Fruit fly (Drosophila melanogaster): ENCODE results near the gene CG15721.
A peak's percentile ranks its signal among the peaks of the same experiment; 100 is the strongest.

Gene CG15721

dm6 chrX:12984224-12984623 lies 13.7 kb downstream of the CG15721 start, which contains the start of gene CG32643:
TSS of gene CG32643 (plus strand) at chrX:12984524.
- TF ChIP-seq Myb (GFP tag; optimal IDR thresholded peaks at IDR 0.05), result no peak
- no peak for TF ChIP-seq gsb-n (tag; optimal IDR thresholded peaks at IDR 0.05)
- no peak for TF ChIP-seq CG12744 (GFP tag; optimal IDR thresholded peaks at IDR 0.05)
- TF ChIP-seq disco-r (GFP tag; optimal IDR thresholded peaks at IDR 0.05), result no peak
- TF ChIP-seq Chrac-16 (GFP tag; optimal IDR thresholded peaks at IDR 0.05), result no peak
- no peak for TF ChIP-seq CG31441 (GFP tag; IDR thresholded peaks at IDR 0.05)
- TF ChIP-seq CG3065 (GFP tag; optimal IDR thresholded peaks at IDR 0.05), result no peak
- TF ChIP-seq CG12659 (GFP tag; optimal IDR thresholded peaks at IDR 0.05), result no peak
- no peak for TF ChIP-seq YL-1 (GFP tag; optimal IDR thresholded peaks at IDR 0.05)
- no peak for TF ChIP-seq CG2875 (GFP tag; optimal IDR thresholded peaks at IDR 0.05)
- TF ChIP-seq E2f1 (GFP tag; IDR thresholded peaks at IDR 0.05), result no peak
- TF ChIP-seq Dll (GFP tag; IDR thresholded peaks at IDR 0.05; ENCODE audit: partially characterized antibody), result no peak
- TF ChIP-seq onecut (GFP tag; IDR thresholded peaks at IDR 0.05), result no peak
- TF ChIP-seq pita (GFP tag; optimal IDR thresholded peaks at IDR 0.05), result no peak
- no peak for TF ChIP-seq al (GFP tag; IDR thresholded peaks at IDR 0.05)
- no peak for TF ChIP-seq CG1529 (GFP tag; optimal IDR thresholded peaks at IDR 0.05)

dm6 chrX:12986948-12987450 lies 16.5 kb downstream of the CG15721 start:
- TF ChIP-seq ewg (GFP tag; optimal IDR thresholded peaks at IDR 0.05) (peak; percentile 3), Dip2 (GFP tag; IDR thresholded peaks at IDR 0.05) (no peak), psq (GFP tag; optimal IDR thresholded peaks at IDR 0.05) (no peak), Nf-YA (GFP tag; IDR thresholded peaks at IDR 0.05) (no peak), scrt (GFP tag; optimal IDR thresholded peaks at IDR 0.05) (peak; percentile 92), caup (GFP tag; optimal IDR thresholded peaks at IDR 0.05; ENCODE audit: severe bottlenecking) (no peak), CG34422 (GFP tag; IDR thresholded peaks at IDR 0.05) (no peak), Nf-YC (tag; optimal IDR thresholded peaks at IDR 0.05) (peak; percentile 95), CG12219 (GFP tag; optimal IDR thresholded peaks at IDR 0.05) (no peak), hth (optimal IDR thresholded peaks at IDR 0.05) (no peak), toy (GFP tag; IDR thresholded peaks at IDR 0.05) (no peak), zf30C (GFP tag; optimal IDR thresholded peaks at IDR 0.05) (no peak), CG11560 (tag; IDR thresholded peaks at IDR 0.05) (no peak), nerfin-2 (GFP tag; IDR thresholded peaks at IDR 0.05; ENCODE audit: partially characterized antibody) (no peak), HLH54F (GFP tag; optimal IDR thresholded peaks at IDR 0.05) (no peak), CG3726 (GFP tag; IDR thresholded peaks at IDR 0.05) (no peak), HLH4C (GFP tag; IDR thresholded peaks at IDR 0.05; ENCODE audit: partially characterized antibody) (no peak), Deaf1 (tag; optimal IDR thresholded peaks at IDR 0.05) (peak; percentile 54), shn (GFP tag; optimal IDR thresholded peaks at IDR 0.05) (no peak), Nf-YB (GFP tag; optimal IDR thresholded peaks at IDR 0.05) (peak; percentile 88), CG1832 (GFP tag; optimal IDR thresholded peaks at IDR 0.05) (peak; percentile 22), CG12942 (GFP tag; optimal IDR thresholded peaks at IDR 0.05) (no peak), CG15269 (tag; optimal IDR thresholded peaks at IDR 0.05) (no peak)
